Worm (Caenorhabditis elegans) whole organism, late embryonic: Measurements from ENCODE around the gene ensh-1.
A peak's percentile ranks its signal among the peaks of the same experiment; 100 is the strongest.

Experiments
- C38D4.7 ChIP-seq: fragments of 200-800 bp; sonication (Bioruptor generic); optimal IDR thresholded peaks from 2 replicates; lab custom pipeline; 2018; ENCODE audit warnings: mild to moderate bottlenecking, missing genetic modification characterization, moderate library complexity, missing compliant biosample characterization
- F13H6.1 ChIP-seq: sonication (generic microtip); optimal IDR thresholded peaks from 2 replicates; lab custom pipeline; 2016; ENCODE audit warnings: missing genetic modification characterization, missing compliant biosample characterization
- K02D7.2 ChIP-seq: sonication (generic microtip); optimal IDR thresholded peaks from 2 replicates; lab custom pipeline; 2017; ENCODE audit warnings: mild to moderate bottlenecking, missing genetic modification characterization, missing compliant biosample characterization
- T23F11.4 ChIP-seq: fragments of 200-800 bp; sonication (Bioruptor generic); optimal IDR thresholded peaks from 2 replicates; lab custom pipeline; 2018; ENCODE audit warnings: mild to moderate bottlenecking, missing genetic modification characterization, missing compliant biosample characterization
- ahr-1 ChIP-seq: sonication (generic microtip); optimal IDR thresholded peaks from 2 replicates; lab custom pipeline; 2016; ENCODE audit warnings: missing genetic modification characterization, missing compliant biosample characterization
- ama-1 ChIP-seq: fragments of 150-350 bp; optimal IDR thresholded peaks from 2 replicates; lab custom pipeline; 2014
- ceh-14 ChIP-seq: sonication (generic microtip); optimal IDR thresholded peaks from 2 replicates; lab custom pipeline; 2016; ENCODE audit warnings: missing genotype, missing genetic modification characterization, missing compliant biosample characterization
- ceh-19 ChIP-seq: fragments of 200-800 bp; sonication (Bioruptor generic); optimal IDR thresholded peaks from 2 replicates; lab custom pipeline; 2018; ENCODE audit warnings: mild to moderate bottlenecking, missing genetic modification characterization, missing compliant biosample characterization
- ceh-22 ChIP-seq: sonication (generic microtip); optimal IDR thresholded peaks from 2 replicates; lab custom pipeline; 2017; ENCODE audit warnings: missing biosample characterization, missing genetic modification characterization
- ceh-30 ChIP-seq: fragments of 150-350 bp; optimal IDR thresholded peaks from 2 replicates; lab custom pipeline; 2014; ENCODE audit warnings: missing biosample characterization, missing genetic modification characterization
- ceh-34 ChIP-seq: sonication (generic microtip); optimal IDR thresholded peaks from 2 replicates; lab custom pipeline; 2016; ENCODE audit warnings: mild to moderate bottlenecking, missing genetic modification characterization, missing compliant biosample characterization
- ceh-45 ChIP-seq: fragments of 200-800 bp; sonication (Bioruptor generic); IDR thresholded peaks from 2 replicates; pipeline ENCODE4 v1.3.6; 2022; ENCODE audit warnings: missing genetic modification reagents, missing genetic modification characterization, missing compliant biosample characterization
- ceh-48 ChIP-seq: sonication (generic microtip); optimal IDR thresholded peaks from 2 replicates; lab custom pipeline; 2016; ENCODE audit warnings: missing genetic modification characterization, inconsistent platforms, missing compliant biosample characterization
- ceh-6 ChIP-seq: fragments of 200-800 bp; sonication (Bioruptor generic); optimal IDR thresholded peaks from 2 replicates; lab custom pipeline; 2018; ENCODE audit warnings: mild to moderate bottlenecking, missing genetic modification characterization, missing compliant biosample characterization
- che-1 ChIP-seq: sonication (generic microtip); optimal IDR thresholded peaks from 2 replicates; lab custom pipeline; 2016; ENCODE audit warnings: mild to moderate bottlenecking, missing genetic modification characterization, missing compliant biosample characterization
- dmd-4 ChIP-seq: sonication (generic microtip); optimal IDR thresholded peaks from 2 replicates; lab custom pipeline; 2016; ENCODE audit warnings: borderline replicate concordance, missing genetic modification characterization, missing compliant biosample characterization
- dve-1 ChIP-seq: sonication (generic microtip); optimal IDR thresholded peaks from 2 replicates; lab custom pipeline; 2017; ENCODE audit warnings: antibody characterized with exemption, mild to moderate bottlenecking, missing genetic modification characterization, missing compliant biosample characterization
- elt-2 ChIP-seq: sonication (generic microtip); optimal IDR thresholded peaks from 2 replicates; lab custom pipeline; 2016; ENCODE audit warnings: missing genetic modification reagents, missing genetic modification characterization, missing compliant biosample characterization
- eyg-1 ChIP-seq: sonication (generic microtip); optimal IDR thresholded peaks from 2 replicates; lab custom pipeline; 2016; ENCODE audit warnings: missing genotype, missing genetic modification characterization, missing compliant biosample characterization
- fax-1 ChIP-seq: sonication (generic microtip); optimal IDR thresholded peaks from 2 replicates; lab custom pipeline; 2016; ENCODE audit warnings: missing genotype, missing genetic modification characterization, missing compliant biosample characterization
- fkh-10 ChIP-seq: fragments of 150-350 bp; optimal IDR thresholded peaks from 2 replicates; lab custom pipeline; 2014; ENCODE audit warnings: missing biosample characterization, missing genetic modification reagents, missing genetic modification characterization
- gmeb-2 ChIP-seq: sonication (generic microtip); optimal IDR thresholded peaks from 2 replicates; lab custom pipeline; 2016; ENCODE audit warnings: missing genetic modification characterization, inconsistent platforms, missing compliant biosample characterization
- hlh-13 ChIP-seq: fragments of 200-800 bp; sonication (Bioruptor generic); optimal IDR thresholded peaks from 2 replicates; lab custom pipeline; 2018; ENCODE audit warnings: mild to moderate bottlenecking, missing genetic modification characterization, missing compliant biosample characterization
- hlh-30 ChIP-seq: sonication (generic microtip); optimal IDR thresholded peaks from 2 replicates; lab custom pipeline; 2017; ENCODE audit warnings: antibody characterized with exemption, missing genetic modification characterization, missing compliant biosample characterization; ENCODE audit not compliant: insufficient read depth
- hlh-6 ChIP-seq: sonication (generic microtip); optimal IDR thresholded peaks from 2 replicates; lab custom pipeline; 2016; ENCODE audit warnings: missing genotype, missing genetic modification characterization, missing compliant biosample characterization
- hlh-8 ChIP-seq: sonication (generic microtip); optimal IDR thresholded peaks from 2 replicates; lab custom pipeline; 2016; ENCODE audit warnings: missing genotype, missing genetic modification characterization, missing compliant biosample characterization
- lin-11 ChIP-seq: fragments of 200-800 bp; sonication (Bioruptor generic); optimal IDR thresholded peaks from 2 replicates; lab custom pipeline; 2018; ENCODE audit warnings: mild to moderate bottlenecking, missing genetic modification characterization, missing compliant biosample characterization
- npax-4 ChIP-seq: sonication (generic microtip); optimal IDR thresholded peaks from 2 replicates; lab custom pipeline; 2016; ENCODE audit warnings: missing genetic modification characterization, missing compliant biosample characterization
- odd-2 ChIP-seq: sonication (generic microtip); optimal IDR thresholded peaks from 2 replicates; lab custom pipeline; 2017; ENCODE audit warnings: antibody characterized with exemption, mild to moderate bottlenecking, missing genetic modification characterization, missing compliant biosample characterization
- pat-9 ChIP-seq: fragments of 200-800 bp; sonication (Bioruptor generic); optimal IDR thresholded peaks from 2 replicates; lab custom pipeline; 2018; ENCODE audit warnings: mild to moderate bottlenecking, missing genetic modification characterization, moderate library complexity, missing compliant biosample characterization
- pha-2 ChIP-seq: sonication (generic microtip); optimal IDR thresholded peaks from 2 replicates; lab custom pipeline; 2017; ENCODE audit warnings: mild to moderate bottlenecking, missing genetic modification characterization, missing compliant biosample characterization
- pha-4 ChIP-seq: fragments of 150-350 bp; optimal IDR thresholded peaks from 2 replicates; lab custom pipeline; 2018; ENCODE audit warnings: missing biosample characterization, missing genetic modification reagents, missing genetic modification characterization
- pros-1 ChIP-seq: fragments of 150-350 bp; optimal IDR thresholded peaks from 2 replicates; lab custom pipeline; 2014; ENCODE audit warnings: missing biosample characterization, missing genetic modification reagents, missing genetic modification characterization
- ref-2 ChIP-seq: sonication (generic microtip); optimal IDR thresholded peaks from 2 replicates; lab custom pipeline; 2016; ENCODE audit warnings: missing genetic modification characterization, missing compliant biosample characterization
- sdc-2 ChIP-seq: sonication (generic microtip); optimal IDR thresholded peaks from 2 replicates; lab custom pipeline; 2016; ENCODE audit warnings: missing genotype, missing genetic modification characterization, missing compliant biosample characterization
- sox-2 ChIP-seq: fragments of 200-800 bp; sonication (Bioruptor generic); IDR thresholded peaks from 2 replicates; pipeline ENCODE4 v1.3.6; 2022; ENCODE audit warnings: missing genetic modification reagents, missing genetic modification characterization, missing compliant biosample characterization
- syd-9 ChIP-seq: sonication (generic microtip); optimal IDR thresholded peaks from 2 replicates; lab custom pipeline; 2016; ENCODE audit warnings: mild to moderate bottlenecking, missing genetic modification characterization, moderate library complexity, missing compliant biosample characterization
- tbx-2 ChIP-seq: sonication (generic microtip); optimal IDR thresholded peaks from 2 replicates; lab custom pipeline; 2016; ENCODE audit warnings: missing genetic modification characterization, missing compliant biosample characterization
- tbx-7 ChIP-seq: sonication (generic microtip); optimal IDR thresholded peaks from 2 replicates; lab custom pipeline; 2016; ENCODE audit warnings: missing genotype, missing genetic modification characterization, missing compliant biosample characterization
- ttx-3 ChIP-seq: sonication (generic microtip); optimal IDR thresholded peaks from 2 replicates; lab custom pipeline; 2016; ENCODE audit warnings: missing genetic modification reagents, missing genetic modification characterization, missing compliant biosample characterization
- unc-3 ChIP-seq, 2 experiments: fragments of 200-800 bp in 1 of 2; sonication (Bioruptor generic) in 1 of 2; sonication (generic microtip) in 1 of 2; conservative IDR thresholded peaks in 1 of 2; optimal IDR thresholded peaks in 1 of 2; 2 replicates each; pipeline versions ENCODE4 v1.3.6 to Lab custom; 2016 to 2022; ENCODE audit warnings: missing compliant biosample characterization in 2 of 2, missing genetic modification characterization in 2 of 2, missing genetic modification reagents in 1 of 2
- unc-42 ChIP-seq: sonication (generic microtip); optimal IDR thresholded peaks from 2 replicates; lab custom pipeline; 2016; ENCODE audit warnings: missing genotype, missing genetic modification characterization, missing compliant biosample characterization
- unc-86 ChIP-seq: sonication (generic microtip); optimal IDR thresholded peaks from 2 replicates; lab custom pipeline; 2016; ENCODE audit warnings: missing genetic modification characterization, missing compliant biosample characterization
- zip-5 ChIP-seq: sonication (generic microtip); optimal IDR thresholded peaks from 2 replicates; lab custom pipeline; 2016; ENCODE audit warnings: missing genetic modification characterization, missing compliant biosample characterization

Gene ensh-1

DNA sequence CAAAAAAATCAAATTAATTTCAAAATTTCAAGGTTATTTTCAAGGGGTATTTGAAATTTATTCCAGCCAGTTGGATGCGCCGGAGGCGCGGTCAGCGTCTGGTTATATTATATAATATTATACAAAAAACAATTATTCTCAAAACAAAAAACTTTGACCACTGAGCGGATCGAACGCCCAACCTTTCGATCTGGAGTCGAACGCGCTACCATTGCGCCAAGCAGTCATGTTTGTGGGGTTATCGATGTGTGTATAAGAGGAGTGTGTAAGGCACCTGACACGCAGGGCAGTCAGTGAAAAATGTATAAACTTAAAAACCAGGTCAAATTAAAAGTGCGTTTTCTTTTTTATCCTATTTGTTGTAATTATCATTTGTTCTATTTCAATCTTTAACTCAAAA lies 38.9 kb downstream of the ensh-1 start:
- no peak for TF ChIP-seq unc-42
- TF ChIP-seq hlh-30: no peak
- TF ChIP-seq ama-1 (lab: Kevin White, UChicago): no peak
- no peak for TF ChIP-seq unc-86 (tag; lab: Kevin White, UChicago)
- no peak for TF ChIP-seq pros-1 (tag; lab: Kevin White, UChicago)
- TF ChIP-seq tbx-2 (tag; lab: Kevin White, UChicago): no peak
- TF ChIP-seq sox-2 (GFP tag; lab: Robert Waterston, UW): no peak
- TF ChIP-seq ceh-34 (tag; lab: Kevin White, UChicago): no peak
- TF ChIP-seq C38D4.7 (GFP tag; lab: Kevin White, UChicago): peak; percentile 23
- TF ChIP-seq pat-9 (tag; lab: Kevin White, UChicago): peak; percentile 9
- no peak for TF ChIP-seq eyg-1 (tag; lab: Kevin White, UChicago)
- TF ChIP-seq che-1: peak; percentile 44
- peak; percentile 39 for TF ChIP-seq ttx-3 (tag; lab: Kevin White, UChicago)
- no peak for TF ChIP-seq ceh-19 (GFP tag; lab: Kevin White, UChicago)
- TF ChIP-seq hlh-13 (GFP tag; lab: Kevin White, UChicago): no peak
- peak; percentile 1 for TF ChIP-seq pha-2 (tag; lab: Kevin White, UChicago)
- no peak for TF ChIP-seq ceh-45 (GFP tag; lab: Robert Waterston, UW)
- no peak for TF ChIP-seq ceh-6 (GFP tag; lab: Kevin White, UChicago)
- no peak for TF ChIP-seq fkh-10 (GFP tag; lab: Kevin White, UChicago)
- TF ChIP-seq ceh-14: no peak
- TF ChIP-seq syd-9: no peak
- TF ChIP-seq F13H6.1: no peak
- TF ChIP-seq ceh-30 (tag; lab: Kevin White, UChicago): no peak
- no peak for TF ChIP-seq hlh-8 (tag; lab: Kevin White, UChicago)
- peak; percentile 25 for TF ChIP-seq gmeb-2 (tag; lab: Kevin White, UChicago)
- peak; percentile 41 for TF ChIP-seq elt-2 (tag; lab: Kevin White, UChicago)
- TF ChIP-seq fax-1: no peak
- TF ChIP-seq unc-3 (GFP tag; conservative IDR thresholded peaks at IDR 0.05; lab: Robert Waterston, UW): no peak
- TF ChIP-seq unc-3 (tag; optimal IDR thresholded peaks at IDR 0.05; lab: Kevin White, UChicago): no peak
- no peak for TF ChIP-seq dve-1 (tag; lab: Kevin White, UChicago)

DNA sequence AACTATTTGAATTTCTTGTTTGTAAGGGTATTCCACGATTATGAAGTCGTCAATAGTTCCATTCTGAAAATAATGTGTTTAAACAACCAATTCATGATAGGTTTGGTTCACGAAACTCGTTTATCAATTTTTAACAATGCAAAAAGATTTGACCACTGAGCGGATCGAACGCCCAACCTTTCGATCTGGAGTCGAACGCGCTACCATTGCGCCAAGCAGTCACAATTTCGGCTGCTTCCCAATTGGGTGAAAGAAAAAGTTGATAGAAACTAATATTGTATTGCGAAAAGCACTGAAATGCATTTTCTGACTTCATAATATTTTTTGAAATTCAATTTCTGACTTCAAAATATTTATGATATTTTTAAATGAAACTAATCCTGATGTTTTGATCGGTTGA lies 39.8 kb downstream of the ensh-1 start:
- TF ChIP-seq unc-42 (no peak), fax-1 (no peak), ama-1 (lab: Kevin White, UChicago) (no peak), npax-4 (tag; lab: Kevin White, UChicago) (no peak), ahr-1 (tag; lab: Kevin White, UChicago) (no peak), unc-86 (tag; lab: Kevin White, UChicago) (no peak), odd-2 (tag; lab: Kevin White, UChicago) (no peak), ref-2 (tag; lab: Kevin White, UChicago) (no peak), dmd-4 (tag; lab: Kevin White, UChicago) (no peak), hlh-6 (no peak), K02D7.2 (tag; lab: Kevin White, UChicago) (no peak), T23F11.4 (GFP tag; lab: Kevin White, UChicago) (no peak), ceh-48 (tag; lab: Kevin White, UChicago) (no peak)

DNA sequence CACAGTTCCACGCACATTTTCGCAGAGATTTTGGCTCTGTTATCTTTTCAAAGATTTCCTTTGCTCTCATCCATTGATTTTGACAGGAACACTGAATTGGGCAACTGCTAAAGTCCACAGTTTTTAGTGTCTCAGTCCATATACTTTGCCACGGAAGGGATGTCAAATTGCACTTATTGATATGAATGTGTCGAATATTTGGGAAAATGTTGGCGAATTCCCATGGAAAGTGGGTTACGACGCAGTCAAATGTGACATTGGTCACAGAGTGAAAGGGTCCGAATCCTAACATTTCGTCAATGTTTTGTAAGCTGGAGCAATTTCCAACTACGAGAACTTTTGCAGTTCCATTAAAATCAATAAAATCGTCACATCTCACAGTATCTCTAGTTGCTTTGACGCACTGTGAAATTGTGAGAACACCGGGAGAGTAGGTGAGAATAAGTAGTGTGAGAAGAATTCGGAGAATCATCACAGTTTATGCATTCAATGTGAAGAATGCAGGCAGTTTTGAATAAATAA lies 45.4 kb downstream of the ensh-1 start, which contains the start of gene trk-1:
Gene trk-1, minus strand, starts transcription at position 472 of the 522 bp plus-strand sequence.
- TF ChIP-seq pros-1 (tag; lab: Kevin White, UChicago): no peak
- TF ChIP-seq pha-4: no peak
- no peak for TF ChIP-seq fax-1
- no peak for TF ChIP-seq ceh-22 (tag; lab: Kevin White, UChicago)
- no peak for TF ChIP-seq sdc-2 (tag; lab: Kevin White, UChicago)
- TF ChIP-seq tbx-7 (tag; lab: Kevin White, UChicago): no peak
- no peak for TF ChIP-seq zip-5
- no peak for TF ChIP-seq ref-2 (tag; lab: Kevin White, UChicago)
- no peak for TF ChIP-seq tbx-2 (tag; lab: Kevin White, UChicago)
- no peak for TF ChIP-seq lin-11 (tag; lab: Kevin White, UChicago)
- no peak for TF ChIP-seq ceh-14
- TF ChIP-seq sox-2 (GFP tag; lab: Robert Waterston, UW): no peak
- TF ChIP-seq elt-2 (tag; lab: Kevin White, UChicago): no peak
